Fruit fly (Drosophila melanogaster) whole organism, embryonic: ENCODE measurements around the gene CG34248.
A peak's percentile ranks its signal among the peaks of the same experiment; 100 is the strongest.

Source experiments
- Blimp-1 ChIP-seq: fragments of 200-800 bp; sonication (Bioruptor generic); optimal IDR thresholded peaks from 3 replicates; lab custom pipeline; 2018; ENCODE audit warnings: missing biosample characterization, missing genetic modification characterization, mild to moderate bottlenecking, moderate library complexity, missing genetic modification reagents
- CG10209 ChIP-seq: fragments of 200-800 bp; sonication (Bioruptor generic); optimal IDR thresholded peaks from 3 replicates; lab custom pipeline; 2017; ENCODE audit warnings: missing biosample characterization, mild to moderate bottlenecking, missing genetic modification characterization, missing genetic modification reagents
- CG11247 ChIP-seq: fragments of 200-800 bp; sonication (Bioruptor generic); IDR thresholded peaks from 2 replicates; pipeline ENCODE4 v1.3.6; 2022; ENCODE audit warnings: missing biosample characterization, missing genetic modification characterization
- CG12219 ChIP-seq: fragments of 200-800 bp; sonication (Bioruptor generic); optimal IDR thresholded peaks from 3 replicates; lab custom pipeline; 2018; ENCODE audit warnings: missing biosample characterization, mild to moderate bottlenecking, missing genetic modification characterization
- CG12299 ChIP-seq: fragments of 200-800 bp; sonication (Bioruptor generic); optimal IDR thresholded peaks from 2 replicates; lab custom pipeline; 2018; ENCODE audit warnings: missing biosample characterization, mild to moderate bottlenecking, missing genetic modification characterization
- CG14014 ChIP-seq: fragments of 200-800 bp; sonication (Bioruptor generic); IDR thresholded peaks from 2 replicates; pipeline ENCODE4 v1.3.6; 2022; ENCODE audit warnings: missing biosample characterization, missing genetic modification characterization
- CG14860 ChIP-seq: fragments of 200-800 bp; sonication (Bioruptor generic); IDR thresholded peaks from 3 replicates; pipeline ENCODE4 v1.3.6; 2022; ENCODE audit warnings: missing biosample characterization, missing genetic modification characterization; ENCODE audit not compliant: partially characterized antibody
- CG1529 ChIP-seq: fragments of 200-800 bp; sonication (Bioruptor generic); optimal IDR thresholded peaks from 3 replicates; lab custom pipeline; 2018; ENCODE audit warnings: missing biosample characterization, missing genetic modification characterization
- CG1603 ChIP-seq: fragments of 200-800 bp; sonication (Bioruptor generic); optimal IDR thresholded peaks from 2 replicates; lab custom pipeline; 2019; ENCODE audit warnings: missing biosample characterization, mild to moderate bottlenecking, missing genetic modification characterization, moderate library complexity
- CG1832 ChIP-seq: fragments of 200-800 bp; sonication (Bioruptor generic); optimal IDR thresholded peaks from 2 replicates; lab custom pipeline; 2017; ENCODE audit warnings: missing biosample characterization, mild to moderate bottlenecking, missing genetic modification characterization, inconsistent platforms
- CG2678 ChIP-seq: fragments of 200-800 bp; sonication (Bioruptor generic); optimal IDR thresholded peaks from 3 replicates; lab custom pipeline; 2019; ENCODE audit warnings: missing biosample characterization, mild to moderate bottlenecking, missing genetic modification characterization, moderate library complexity
- CG30020 ChIP-seq: fragments of 200-800 bp; optimal IDR thresholded peaks from 2 replicates; lab custom pipeline; 2019; ENCODE audit warnings: missing biosample characterization, mild to moderate bottlenecking, missing genetic modification characterization, moderate library complexity
- CG31224 ChIP-seq: fragments of 200-800 bp; sonication (Bioruptor generic); IDR thresholded peaks from 2 replicates; pipeline ENCODE4 v1.3.6; 2022; ENCODE audit warnings: missing biosample characterization, missing genetic modification characterization
- CG3163 ChIP-seq: fragments of 200-800 bp; sonication (Bioruptor generic); optimal IDR thresholded peaks from 3 replicates; lab custom pipeline; 2016; ENCODE audit warnings: missing biosample characterization, missing genetic modification characterization
- CG32532 ChIP-seq: fragments of 200-800 bp; sonication (Bioruptor generic); IDR thresholded peaks from 2 replicates; pipeline ENCODE4 v1.3.6; 2022; ENCODE audit warnings: missing biosample characterization, missing genetic modification characterization
- CG3281 ChIP-seq: fragments of 200-800 bp; sonication (Bioruptor generic); optimal IDR thresholded peaks from 3 replicates; lab custom pipeline; 2017; ENCODE audit warnings: missing biosample characterization, mild to moderate bottlenecking, missing genetic modification characterization
- CG4404 ChIP-seq: fragments of 200-800 bp; sonication (Bioruptor generic); IDR thresholded peaks from 2 replicates; pipeline ENCODE4 v1.3.6; 2022; ENCODE audit warnings: missing biosample characterization, missing genetic modification characterization
- CG7839 ChIP-seq: fragments of 200-800 bp; sonication (Bioruptor generic); optimal IDR thresholded peaks from 3 replicates; lab custom pipeline; 2018; ENCODE audit warnings: missing biosample characterization, mild to moderate bottlenecking, missing genetic modification characterization, moderate library complexity
- CG8089 ChIP-seq: fragments of 200-800 bp; sonication (Bioruptor generic); optimal IDR thresholded peaks from 3 replicates; lab custom pipeline; 2016; ENCODE audit warnings: missing biosample characterization, missing genetic modification characterization
- Deaf1 ChIP-seq: fragments of 200-800 bp; optimal IDR thresholded peaks from 3 replicates; lab custom pipeline; 2019; ENCODE audit warnings: missing biosample characterization, mild to moderate bottlenecking, missing genetic modification characterization, moderate library complexity
- Dfd ChIP-seq, 2 experiments: fragments of >200 bp; optimal IDR thresholded peaks; 2 replicates each; lab custom pipeline; 2017; ENCODE audit warnings: missing biosample characterization in 2 of 2, missing genetic modification characterization in 2 of 2
- Med ChIP-seq: fragments of 200-800 bp; sonication (Bioruptor generic); peaks from one replicate; lab custom pipeline; 2016; ENCODE audit warnings: missing biosample characterization, missing genetic modification characterization, mild to moderate bottlenecking, inconsistent platforms, moderate library complexity
- Opbp ChIP-seq: fragments of 200-800 bp; sonication (Bioruptor generic); IDR thresholded peaks from 3 replicates; pipeline ENCODE4 v1.3.6; 2022; ENCODE audit warnings: missing biosample characterization, missing genetic modification characterization; ENCODE audit not compliant: partially characterized antibody
- Scr ChIP-seq: fragments of 200-800 bp; sonication (Bioruptor generic); IDR thresholded peaks from 2 replicates; pipeline ENCODE4 v1.3.6; 2022; ENCODE audit warnings: missing biosample characterization, missing genetic modification characterization; ENCODE audit not compliant: partially characterized antibody
- Sin3A ChIP-seq: fragments of >200 bp; optimal IDR thresholded peaks from 2 replicates; lab custom pipeline; 2018
- Tbp ChIP-seq: fragments of >200 bp; optimal IDR thresholded peaks from 2 replicates; lab custom pipeline; 2018; ENCODE audit warnings: missing biosample characterization, missing genetic modification characterization
- ase ChIP-seq: fragments of 200-800 bp; sonication (Bioruptor generic); IDR thresholded peaks from 3 replicates; pipeline ENCODE4 v1.3.6; 2022; ENCODE audit warnings: missing biosample characterization, missing genetic modification characterization
- chif ChIP-seq, 2 experiments: fragments of 200-800 bp; sonication (Bioruptor generic); optimal IDR thresholded peaks; 3 replicates each; lab custom pipeline; 2016; ENCODE audit warnings: missing biosample characterization in 2 of 2, missing genetic modification characterization in 2 of 2
- chinmo ChIP-seq: fragments of 200-800 bp; sonication (Bioruptor generic); IDR thresholded peaks from 4 replicates; pipeline ENCODE4 v1.3.6; 2022; ENCODE audit warnings: missing biosample characterization, missing genetic modification characterization; ENCODE audit not compliant: partially characterized antibody
- fd64A ChIP-seq: fragments of 200-800 bp; sonication (Bioruptor generic); optimal IDR thresholded peaks from 3 replicates; lab custom pipeline; 2018; ENCODE audit warnings: missing biosample characterization, mild to moderate bottlenecking, missing genetic modification characterization
- lov ChIP-seq, 2 experiments: fragments of 200-800 bp in 1 of 2; fragments of >200 bp in 1 of 2; sonication (Bioruptor generic) in 1 of 2; IDR thresholded peaks in 1 of 2; optimal IDR thresholded peaks in 1 of 2; 2 replicates in 1 of 2; 3 replicates in 1 of 2; pipeline versions ENCODE4 v1.3.6 to Lab custom; 2017 to 2022; ENCODE audit warnings: missing biosample characterization in 1 of 2, missing genetic modification characterization in 1 of 2
- nerfin-2 ChIP-seq: fragments of 200-800 bp; sonication (Bioruptor generic); IDR thresholded peaks from 2 replicates; pipeline ENCODE4 v1.3.6; 2022; ENCODE audit warnings: missing biosample characterization, missing genetic modification characterization; ENCODE audit not compliant: partially characterized antibody
- pnt ChIP-seq: fragments of 200-800 bp; sonication (Bioruptor generic); optimal IDR thresholded peaks from 3 replicates; lab custom pipeline; 2016; ENCODE audit warnings: missing biosample characterization, missing genetic modification characterization
- row ChIP-seq: fragments of 200-800 bp; sonication (Bioruptor generic); IDR thresholded peaks from 3 replicates; pipeline ENCODE4 v1.3.6; 2022; ENCODE audit warnings: missing biosample characterization, missing genetic modification characterization
- tll ChIP-seq, 2 experiments: fragments of 200-800 bp in 1 of 2; fragments of >200 bp in 1 of 2; sonication (Bioruptor generic) in 1 of 2; optimal IDR thresholded peaks; 2 replicates each; lab custom pipeline; 2017 to 2019; ENCODE audit warnings: missing biosample characterization in 2 of 2, missing genetic modification characterization in 2 of 2, mild to moderate bottlenecking in 1 of 2, moderate library complexity in 1 of 2
- vvl ChIP-seq: fragments of 200-800 bp; sonication (Bioruptor generic); IDR thresholded peaks from 2 replicates; pipeline ENCODE4 v1.3.6; 2022; ENCODE audit warnings: missing biosample characterization, missing genetic modification characterization

The CG34248 gene

dm6 chr3L:16270802-16271332 lies at the start of gene CG34248, which contains the start of gene CG13067:
Gene CG34248, minus strand, starts transcription at chr3L:16270902.
Gene CG13067, plus strand, starts transcription at chr3L:16271282.
- TF ChIP-seq fd64A (GFP tag; lab: Kevin White, UChicago): no peak
- TF ChIP-seq vvl (GFP tag; lab: Robert Waterston, UW): peak; percentile 25; the same call in 1 of the 2 replicates
- no peak for TF ChIP-seq CG7839 (tag; lab: Kevin White, UChicago)
- TF ChIP-seq pnt: no peak
- TF ChIP-seq Blimp-1 (GFP tag; lab: Kevin White, UChicago): peak; percentile 80
- no peak for TF ChIP-seq CG10209 (GFP tag; lab: Kevin White, UChicago)
- no peak for TF ChIP-seq row (GFP tag; lab: Robert Waterston, UW)
- TF ChIP-seq Scr: no peak
- TF ChIP-seq Dfd (GFP tag; optimal IDR thresholded peaks at IDR 0.05; lab: Kevin White, UChicago): no peak
- no peak for TF ChIP-seq CG4404 (GFP tag; lab: Robert Waterston, UW)
- TF ChIP-seq nerfin-2 (GFP tag; lab: Robert Waterston, UW): no peak
- no peak for TF ChIP-seq CG32532 (GFP tag; lab: Robert Waterston, UW)
- no peak for TF ChIP-seq CG1529 (GFP tag; lab: Kevin White, UChicago)
- no peak for TF ChIP-seq Tbp (GFP tag; lab: Kevin White, UChicago)
- TF ChIP-seq CG3281: no peak
- TF ChIP-seq CG14860 (GFP tag; lab: Robert Waterston, UW): no peak
- no peak for TF ChIP-seq ase (GFP tag; lab: Robert Waterston, UW)

dm6 chr3L:16319399-16319906 lies 48.8 kb upstream of the CG34248 start, which contains the start of the genes CG13041 and CG13060:
Gene CG13041, minus strand, starts transcription at chr3L:16319526.
Gene CG13060, plus strand, starts transcription at chr3L:16319856.
- TF ChIP-seq Deaf1 (peak; percentile 68), CG12219 (GFP tag; lab: Kevin White, UChicago) (no peak), CG1603 (tag; lab: Kevin White, UChicago) (no peak), Med (GFP tag; lab: Kevin White, UChicago) (no peak), chinmo (GFP tag; lab: Robert Waterston, UW) (0 out of 4 replicates have a peak, but pooled peaks have one; percentile 61), CG1832 (GFP tag; lab: Kevin White, UChicago) (no peak), CG12299 (tag; lab: Kevin White, UChicago) (no peak), lov (optimal IDR thresholded peaks at IDR 0.05; lab: Kevin White, UChicago) (no peak), lov (GFP tag; IDR thresholded peaks at IDR 0.05; lab: Robert Waterston, UW) (no peak), Sin3A (lab: Kevin White, UChicago) (no peak), CG30020 (tag; lab: Kevin White, UChicago) (no peak)

dm6 chr3L:16317724-16318123 lies 47.0 kb upstream of the CG34248 start, which contains the start of gene Nplp3:
Gene Nplp3, plus strand, starts transcription at chr3L:16318024.
- TF ChIP-seq CG11247 (GFP tag; lab: Robert Waterston, UW) (no peak), CG8089 (GFP tag; lab: Kevin White, UChicago) (no peak), CG31224 (no peak), Opbp (no peak), CG2678 (no peak), CG14014 (GFP tag; lab: Robert Waterston, UW) (no peak), tll (GFP tag; optimal IDR thresholded peaks at IDR 0.05; lab: Kevin White, UChicago) (no peak), chif (GFP tag; optimal IDR thresholded peaks at IDR 0.05; lab: Kevin White, UChicago) (no peak), CG3163 (GFP tag; lab: Kevin White, UChicago) (no peak)
